Fruit fly (Drosophila melanogaster): Measurements from ENCODE around the gene CG4069.

The CG4069 gene

DNA sequence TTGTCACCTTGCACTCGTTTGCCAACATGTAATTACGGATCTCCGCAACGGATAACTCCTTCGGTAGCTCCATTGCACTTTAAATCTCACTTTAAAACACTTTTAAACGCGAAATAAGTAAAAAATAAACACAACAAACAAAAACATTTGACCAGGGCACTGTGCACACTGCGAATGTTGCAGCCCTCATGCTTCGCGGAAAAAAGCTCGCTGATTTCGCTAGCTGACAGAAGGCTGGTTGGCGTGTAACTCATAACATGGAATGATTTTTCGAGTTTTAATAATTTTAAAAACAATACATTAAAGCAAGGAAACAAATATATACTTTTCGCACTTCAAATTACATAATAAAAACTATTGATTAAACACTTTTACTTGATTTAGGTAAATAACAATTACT lies 35.3 kb upstream of the CG4069 start, which contains the start of gene sowah (continued):
- TF ChIP-seq CG12299 (tag; optimal IDR thresholded peaks at IDR 0.05) (no peak), tll (GFP tag; optimal IDR thresholded peaks at IDR 0.05) (peak in 1 of 2 experiments; percentile 29), CG10462 (GFP tag; optimal IDR thresholded peaks at IDR 0.05) (no peak), toy (GFP tag; IDR thresholded peaks at IDR 0.05) (no peak), GATAe (GFP tag; conservative IDR thresholded peaks at IDR 0.05) (no peak), NC2α (GFP tag; optimal IDR thresholded peaks at IDR 0.05) (no peak), fu2 (GFP tag; optimal IDR thresholded peaks at IDR 0.05) (peak; percentile 24), oc (tag; optimal IDR thresholded peaks at IDR 0.05) (peak; percentile 40), chn (GFP tag; optimal IDR thresholded peaks at IDR 0.05) (peak; percentile 31), cad (GFP tag; optimal IDR thresholded peaks at IDR 0.05) (no peak), ERR (GFP tag; optimal IDR thresholded peaks at IDR 0.05) (peak; percentile 18), Hey (tag; optimal IDR thresholded peaks at IDR 0.05) (no peak), CG34422 (GFP tag; IDR thresholded peaks at IDR 0.05) (peak; percentile 68), CG14710 (tag; optimal IDR thresholded peaks at IDR 0.05) (peak; percentile 67), Hand (GFP tag; optimal IDR thresholded peaks at IDR 0.05) (no peak), seq (GFP tag; IDR thresholded peaks at IDR 0.05) (no peak), pb (GFP tag; optimal IDR thresholded peaks at IDR 0.05) (peak; percentile 34), slou (GFP tag; optimal IDR thresholded peaks at IDR 0.05) (no peak), CG12769 (tag; optimal IDR thresholded peaks at IDR 0.05) (peak; percentile 35), CG6854 (GFP tag; optimal IDR thresholded peaks at IDR 0.05) (no peak), CG17359 (tag; optimal IDR thresholded peaks at IDR 0.05) (peak; percentile 40), yki (optimal IDR thresholded peaks at IDR 0.05) (no peak), Hr3 (GFP tag; optimal IDR thresholded peaks at IDR 0.05) (peak; percentile 24), CG2875 (GFP tag; optimal IDR thresholded peaks at IDR 0.05) (no peak), CG6254 (GFP tag; optimal IDR thresholded peaks at IDR 0.05) (no peak), HmgZ (tag; optimal IDR thresholded peaks at IDR 0.05) (peak; percentile 76), tna (GFP tag; IDR thresholded peaks at IDR 0.05; ENCODE audit: partially characterized antibody) (no peak), ci (GFP tag; IDR thresholded peaks at IDR 0.05) (no peak; the same call in 1 of the 3 replicates), PHDP (tag; optimal IDR thresholded peaks at IDR 0.05) (peak; percentile 13), Optix (GFP tag; IDR thresholded peaks at IDR 0.05) (peak; percentile 23; the same call in 1 of the 3 replicates), CG17829 (tag; optimal IDR thresholded peaks at IDR 0.05) (peak; percentile 51), slp2 (GFP tag; optimal IDR thresholded peaks at IDR 0.05) (peak; percentile 25), pfk (GFP tag; optimal IDR thresholded peaks at IDR 0.05) (no peak), cato (GFP tag; optimal IDR thresholded peaks at IDR 0.05; ENCODE audit: borderline replicate concordance) (peak; percentile 13), pnt (GFP tag; optimal IDR thresholded peaks at IDR 0.05) (peak; percentile 39), CG32532 (GFP tag; IDR thresholded peaks at IDR 0.05) (peak; percentile 42; the same call in 1 of the 2 replicates), pita (GFP tag; optimal IDR thresholded peaks at IDR 0.05) (no peak), Bteb2 (GFP tag; optimal IDR thresholded peaks at IDR 0.05) (peak; percentile 11), Pdp1 (GFP tag; optimal IDR thresholded peaks at IDR 0.05) (peak; percentile 40 to 44), CG10565 (GFP tag; optimal IDR thresholded peaks at IDR 0.05) (no peak), CG10959 (GFP tag; IDR thresholded peaks at IDR 0.05) (peak; percentile 7; the same call in 1 of the 2 replicates), CG15514 (GFP tag; optimal IDR thresholded peaks at IDR 0.05) (peak; percentile 70), her (GFP tag; optimal IDR thresholded peaks at IDR 0.05) (no peak), Side (GFP tag; optimal IDR thresholded peaks at IDR 0.05) (peak; percentile 36), CG11696 (GFP tag; IDR thresholded peaks at IDR 0.05) (no peak), Mes4 (GFP tag; optimal IDR thresholded peaks at IDR 0.05) (no peak), HLH4C (GFP tag; IDR thresholded peaks at IDR 0.05; ENCODE audit: partially characterized antibody) (0 out of 3 replicates have a peak, but pooled peaks have one; percentile 28), tio (GFP tag; optimal IDR thresholded peaks at IDR 0.05) (no peak), CG31388 (GFP tag; optimal IDR thresholded peaks at IDR 0.05) (no peak), CG1647 (GFP tag; optimal IDR thresholded peaks at IDR 0.05) (peak; percentile 16), CG10274 (GFP tag; optimal IDR thresholded peaks at IDR 0.05) (no peak)
